Worm (Caenorhabditis elegans): ENCODE results near the gene F44G4.5.

ce11 chrII:8964049-8964448, 36.2 kb downstream of the F44G4.5 start, which contains the start of gene sftd-3:
- TF ChIP-seq lim-7 (GFP tag; IDR thresholded peaks at IDR 0.05) (no peak), dmd-9 (GFP tag; IDR thresholded peaks at IDR 0.05) (no peak), nhr-10 (tag; optimal IDR thresholded peaks at IDR 0.05) (no peak), skn-1 (tag; optimal IDR thresholded peaks at IDR 0.05) (no peak), fkh-10 (GFP tag; optimal IDR thresholded peaks at IDR 0.05) (no peak), unc-62 (GFP tag; optimal IDR thresholded peaks at IDR 0.05 in 1 of 2) (no peak), unc-62 (tag; optimal IDR thresholded peaks at IDR 0.05) (no peak), egl-27 (tag; optimal IDR thresholded peaks at IDR 0.05) (no peak), jun-1 (tag; optimal IDR thresholded peaks at IDR 0.05) (no peak), F44E2.7 (GFP tag; IDR thresholded peaks at IDR 0.05) (no peak), madf-5 (GFP tag; IDR thresholded peaks at IDR 0.05) (no peak), nhr-28 (tag; optimal IDR thresholded peaks at IDR 0.05) (no peak)

All from whole organism, L4 larva.